Fruit fly (Drosophila melanogaster) ovary, adult (tissue): ENCODE results near the gene Mpc1.

Experiments used
- CG17801 ChIP-seq: fragments of 200-800 bp; optimal IDR thresholded peaks from 2 replicates; lab custom pipeline; 2019; ENCODE audit warnings: missing biosample characterization, mild to moderate bottlenecking, missing genetic modification characterization, moderate library complexity; ENCODE audit not compliant: partially characterized antibody

The Mpc1 gene

DNA sequence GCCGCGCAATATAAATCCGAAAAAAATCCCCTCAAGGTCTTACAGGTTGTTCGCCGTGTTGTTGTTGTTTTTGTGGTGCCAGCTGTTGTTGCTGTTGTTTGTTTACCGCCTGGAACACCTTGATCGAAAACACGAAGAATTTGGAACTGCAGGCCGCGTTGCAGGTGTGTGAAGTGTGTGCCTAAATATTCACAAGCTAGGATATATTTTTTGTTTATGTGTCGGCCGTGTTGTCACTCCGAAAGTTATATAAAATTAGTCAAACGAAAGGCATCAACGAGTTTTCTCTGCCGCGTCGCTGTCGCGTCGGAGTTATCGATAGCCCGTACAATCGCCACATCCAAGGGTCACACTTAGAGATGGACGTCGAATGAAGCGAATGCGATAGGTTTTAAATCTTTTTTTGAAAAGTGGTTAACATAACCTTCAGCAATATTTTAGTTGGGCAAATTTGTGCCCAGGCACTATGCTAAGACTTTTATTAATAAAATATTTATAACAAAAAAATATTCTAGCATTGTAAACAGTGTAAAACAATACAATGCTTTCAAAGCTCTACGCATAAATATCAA is at the start of gene Mpc1:
TSS of gene Mpc1 (minus strand) at position 314 of the 572 bp plus-strand sequence.
- peak; percentile 40 for TF ChIP-seq CG17801 (GFP tag; lab: Kevin White, UChicago)

DNA sequence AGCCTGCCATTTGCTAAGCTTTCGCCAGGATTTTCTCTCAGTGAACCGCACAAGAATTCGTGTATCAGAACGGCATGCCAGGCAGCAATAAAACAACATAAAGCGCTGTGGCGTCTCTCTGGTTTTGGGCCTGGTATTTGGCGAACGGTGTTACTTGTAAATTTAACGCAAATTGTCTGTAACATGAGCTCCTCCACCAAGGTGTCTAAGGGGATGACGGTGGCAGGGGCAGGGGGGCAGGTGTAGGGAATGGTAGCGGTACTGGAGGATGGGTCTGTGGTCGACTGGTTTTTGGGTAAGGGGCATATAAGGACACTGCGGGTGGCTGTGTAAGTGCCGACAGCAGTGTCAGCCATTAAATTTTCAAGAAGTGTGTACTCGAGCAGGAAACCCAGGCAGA is 36.4 kb upstream of the Mpc1 start:
- no peak for TF ChIP-seq CG17801 (GFP tag; lab: Kevin White, UChicago)

DNA sequence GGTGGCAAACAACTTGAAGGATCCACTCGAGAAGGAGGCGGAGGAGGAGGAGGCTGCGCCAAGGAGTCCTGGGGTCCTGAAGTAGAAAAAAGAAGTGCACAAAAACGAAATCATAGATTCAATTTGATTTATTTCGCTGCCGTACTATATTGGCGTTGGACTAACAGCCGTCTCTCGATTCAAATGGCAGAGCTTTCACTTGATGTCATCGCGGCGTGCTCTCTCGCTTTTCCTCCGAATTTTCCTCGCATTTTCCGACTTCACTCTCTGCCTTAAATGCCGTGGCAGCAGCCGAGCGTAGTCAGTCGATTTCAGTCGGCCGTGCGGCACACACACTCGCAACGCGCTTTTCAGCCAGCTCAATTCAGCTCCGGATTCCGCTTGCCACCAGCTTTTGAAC is 21.4 kb upstream of the Mpc1 start, which contains the start of gene CG43732:
TSS of gene CG43732 (plus strand) at position 301 of the 400 bp plus-strand sequence.
- no peak for TF ChIP-seq CG17801 (GFP tag; lab: Kevin White, UChicago)

DNA sequence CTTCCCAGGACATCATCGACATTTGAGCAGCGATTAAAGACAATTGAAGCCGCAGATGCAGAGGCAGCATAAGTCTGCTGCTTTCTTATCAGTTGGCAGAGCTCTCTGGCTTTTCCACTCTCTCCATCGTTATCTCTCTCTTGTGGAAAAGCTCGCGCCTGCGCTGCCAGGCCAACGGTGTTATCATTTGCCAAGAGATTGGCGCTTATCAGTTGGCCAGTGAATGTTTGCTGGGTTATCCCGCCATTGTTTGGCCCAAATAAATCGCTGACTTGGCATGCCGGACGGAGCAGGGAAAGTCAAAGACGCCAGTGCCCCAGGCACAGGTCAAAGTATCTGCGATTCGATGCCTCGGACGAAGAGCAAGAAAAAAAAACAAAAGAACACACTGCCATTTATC is 20.7 kb upstream of the Mpc1 start:
- TF ChIP-seq CG17801 (GFP tag; lab: Kevin White, UChicago): no peak

DNA sequence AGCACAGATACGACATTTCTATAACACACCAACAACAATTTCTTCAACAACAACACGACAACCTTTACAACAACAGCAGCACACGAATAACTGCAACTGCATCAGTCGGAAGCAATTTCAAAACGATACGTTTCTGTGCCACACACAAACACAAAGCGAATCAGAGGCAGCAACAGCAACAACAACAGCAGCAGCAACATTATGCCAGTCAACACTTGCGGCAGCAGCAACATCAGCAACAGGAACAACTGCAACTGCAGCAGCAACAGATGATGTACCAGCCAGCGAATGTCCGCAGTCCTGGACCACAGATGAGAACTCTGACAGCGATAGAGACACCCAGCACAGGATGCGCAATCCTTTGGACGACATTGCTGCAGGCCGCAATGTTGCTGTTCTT is 18.8 kb upstream of the Mpc1 start:
- TF ChIP-seq CG17801 (GFP tag; lab: Kevin White, UChicago): no peak

DNA sequence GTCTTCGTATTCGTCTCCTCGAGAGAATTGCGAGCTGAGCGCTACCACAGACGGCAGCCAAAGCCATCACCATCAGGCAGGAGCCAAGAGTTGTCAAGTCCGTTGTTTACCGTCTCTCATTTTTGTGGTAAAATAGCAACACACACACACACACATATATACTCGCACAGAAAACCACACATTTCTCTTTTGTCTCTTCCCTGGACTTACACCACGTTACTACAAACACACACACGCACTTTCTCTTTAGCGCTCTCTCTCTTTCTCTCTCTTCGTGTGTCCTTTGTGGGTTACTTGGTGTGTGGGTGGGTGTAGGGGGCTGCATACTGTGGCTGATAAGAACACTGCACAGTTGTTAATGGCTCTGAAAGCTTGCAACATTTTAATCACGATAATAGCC is 3.3 kb upstream of the Mpc1 start:
- TF ChIP-seq CG17801 (GFP tag; lab: Kevin White, UChicago): no peak

DNA sequence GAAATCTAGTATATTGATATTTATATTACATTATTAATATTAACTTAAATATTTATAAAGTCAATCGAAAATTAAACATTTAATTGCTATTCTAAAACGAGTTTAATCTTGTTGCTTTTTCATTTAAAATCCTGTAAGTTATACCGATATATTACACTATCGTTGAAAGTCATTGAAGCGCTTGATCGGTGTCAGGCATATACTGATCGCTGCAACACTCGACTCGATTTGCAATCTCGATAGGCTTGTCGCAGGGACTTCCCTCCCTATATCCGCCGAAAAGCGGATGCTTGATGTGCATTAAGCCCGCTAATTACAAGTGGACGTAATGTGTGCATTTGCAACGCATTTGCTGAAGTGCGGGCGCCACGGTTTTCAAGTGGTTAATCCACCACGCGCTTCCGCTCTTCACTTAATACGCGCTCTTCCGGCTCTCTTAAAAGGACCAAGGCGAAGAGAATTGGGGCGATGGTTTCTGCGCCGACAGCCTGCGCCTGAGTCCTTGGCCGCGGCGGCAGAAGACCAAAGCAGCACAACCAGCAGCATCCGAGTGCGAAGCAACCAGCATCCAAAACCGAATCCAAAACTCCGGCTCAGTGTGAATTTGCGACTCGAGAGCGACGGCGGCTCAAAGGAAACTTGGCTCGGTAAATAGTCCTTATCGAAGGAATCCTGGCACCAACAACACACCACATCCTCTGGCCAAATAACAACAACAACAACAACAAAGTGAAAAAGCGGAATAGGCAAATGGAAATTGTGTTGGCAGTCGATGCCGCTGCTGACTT is 653 bp upstream of the Mpc1 start, which contains the start of gene CG42613:
TSS of gene CG42613 (plus strand) at position 279 of the 788 bp plus-strand sequence.
- no peak for TF ChIP-seq CG17801 (GFP tag; lab: Kevin White, UChicago)

DNA sequence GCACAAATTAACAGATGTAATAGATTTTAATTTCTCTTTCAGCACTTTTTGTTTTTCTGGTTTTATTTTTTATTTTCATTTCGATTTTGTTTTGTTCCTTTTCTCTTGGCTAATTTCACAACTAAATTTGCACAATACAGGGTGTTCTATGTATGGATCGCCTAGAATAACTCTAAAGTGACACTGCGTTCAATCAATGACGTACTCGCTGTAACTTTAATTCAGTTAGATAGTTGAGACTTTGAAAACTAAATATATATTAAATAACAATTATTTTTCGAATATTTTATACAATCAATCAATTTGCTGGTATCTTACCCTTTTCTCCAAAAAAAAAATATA is 3.9 kb downstream of the Mpc1 start:
- TF ChIP-seq CG17801 (GFP tag; lab: Kevin White, UChicago): no peak

DNA sequence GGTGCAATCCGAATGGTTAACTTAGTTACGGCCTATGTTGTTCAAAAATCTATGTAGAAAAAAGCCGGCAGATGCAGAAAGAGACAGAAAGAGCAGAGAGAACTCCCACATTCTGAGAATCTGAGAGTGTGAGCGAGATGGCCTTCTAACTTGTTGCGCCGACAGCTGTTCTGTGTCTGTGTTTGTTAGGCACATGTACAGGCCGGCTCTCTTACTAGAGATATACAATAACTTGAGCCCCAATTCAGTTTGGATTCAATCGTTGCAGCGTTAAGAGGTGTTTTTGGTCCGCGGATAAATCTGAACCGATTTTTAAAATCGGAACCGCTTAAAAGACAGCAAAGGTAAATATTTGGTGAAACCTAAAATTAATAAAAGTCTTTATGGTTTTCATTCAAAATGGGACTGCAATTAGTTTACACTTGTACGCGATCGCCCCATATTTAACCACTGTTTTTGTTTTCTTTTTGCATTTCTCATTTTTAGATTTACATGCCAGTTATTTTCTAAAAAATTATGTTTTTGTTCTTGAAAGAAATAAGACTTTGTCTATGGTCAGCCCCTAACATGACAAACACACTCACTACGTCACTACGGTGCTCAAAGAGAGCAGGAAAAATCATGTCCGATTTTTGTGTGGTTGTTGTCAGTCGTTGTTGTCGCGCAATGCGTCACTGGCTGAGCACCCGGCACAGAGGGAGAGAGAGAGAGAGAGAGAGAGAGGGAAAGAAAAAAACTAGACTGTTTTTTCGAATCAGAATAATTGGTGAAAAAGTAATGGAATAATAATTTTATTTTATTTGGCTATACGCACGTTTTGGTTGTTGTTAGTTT is 4.4 kb downstream of the Mpc1 start:
- TF ChIP-seq CG17801 (GFP tag; lab: Kevin White, UChicago): peak; percentile 14

DNA sequence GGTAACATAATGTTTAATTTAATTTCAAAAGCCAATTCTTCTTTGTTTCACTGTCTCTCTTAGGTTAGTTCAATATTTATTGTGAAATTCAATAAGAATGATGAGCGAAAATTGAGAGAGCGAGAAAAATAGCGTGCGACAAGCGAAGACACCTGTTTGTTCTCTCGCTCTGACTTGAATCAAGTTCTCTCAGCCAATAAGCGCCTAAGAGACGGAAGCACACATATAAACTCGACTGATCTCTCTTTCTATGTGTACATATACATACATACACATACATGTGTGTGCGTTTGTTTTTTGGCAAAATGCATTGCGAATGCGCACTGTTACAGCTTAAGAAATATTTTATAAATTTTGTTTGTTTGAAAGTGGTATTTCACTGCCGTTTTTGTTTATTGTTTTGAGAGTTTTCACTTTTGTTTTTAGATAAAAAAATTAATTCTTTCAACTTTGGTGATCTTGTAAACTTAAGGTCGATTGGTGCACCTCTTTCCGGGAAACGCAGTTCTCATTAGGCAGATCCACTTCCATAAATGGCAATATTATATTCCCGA is 5.2 kb downstream of the Mpc1 start:
- no peak for TF ChIP-seq CG17801 (GFP tag; lab: Kevin White, UChicago)

DNA sequence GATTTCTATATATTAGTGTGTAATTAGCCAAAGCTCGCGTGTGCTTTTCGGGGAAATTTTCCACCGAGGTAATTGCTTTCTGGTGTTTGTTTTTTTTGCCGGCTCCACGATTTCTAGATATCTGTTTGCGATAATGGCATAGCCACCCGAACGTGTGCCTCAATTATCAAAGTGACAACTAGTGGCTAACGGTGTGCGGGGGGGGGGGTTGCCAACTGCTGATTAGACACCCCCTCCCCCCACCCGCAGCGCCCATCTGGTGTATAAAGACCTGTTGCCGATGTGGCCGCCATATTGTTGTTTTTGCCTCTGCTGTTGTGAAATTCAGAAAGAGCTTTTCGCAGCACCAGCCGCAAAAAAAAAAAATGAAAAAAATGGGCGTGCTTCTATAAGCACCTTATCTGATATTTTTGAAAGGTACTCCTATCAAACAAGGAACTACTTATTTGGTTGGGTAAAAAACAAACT is 9.6 kb downstream of the Mpc1 start:
- TF ChIP-seq CG17801 (GFP tag; lab: Kevin White, UChicago): no peak

DNA sequence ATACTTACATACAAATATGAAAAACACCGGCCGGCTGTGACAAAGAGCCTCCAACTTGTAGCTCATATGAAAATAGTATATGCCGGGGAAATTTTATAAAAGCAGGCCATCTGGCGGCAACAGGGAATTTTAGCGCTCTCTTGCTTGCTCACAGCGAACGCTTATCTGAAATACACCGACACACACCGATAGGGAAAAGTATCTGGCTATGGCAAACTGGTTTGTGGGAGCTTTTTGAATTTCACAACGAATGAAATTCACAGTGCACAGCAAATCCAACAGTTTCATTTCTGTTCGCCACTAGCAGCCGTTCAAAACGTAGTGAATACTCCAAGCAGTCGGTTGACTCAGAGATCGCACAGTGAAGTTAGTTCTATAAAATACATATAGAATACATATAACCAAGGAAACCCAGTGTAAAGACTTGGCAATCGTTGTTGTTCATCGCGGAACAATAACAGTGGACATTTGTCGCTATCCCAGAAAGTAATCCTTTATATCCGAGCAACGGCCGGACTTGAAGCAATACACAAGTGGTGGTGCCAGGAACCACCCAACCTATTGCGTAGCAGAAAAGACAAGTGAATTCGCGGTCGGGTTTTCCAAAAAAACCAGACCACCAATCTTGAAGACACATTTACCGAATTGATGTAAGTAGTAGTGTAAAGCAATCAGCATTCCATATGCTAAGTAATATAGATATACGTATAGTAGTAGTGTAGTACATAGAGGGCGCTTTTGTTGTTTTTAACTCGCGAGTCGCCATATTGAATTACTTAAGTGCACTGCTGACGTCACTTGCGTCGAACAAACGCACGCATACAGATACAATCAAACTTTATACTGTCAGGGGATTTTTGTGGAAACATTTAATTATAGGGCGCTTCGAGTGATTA is 10.2 kb downstream of the Mpc1 start:
- peak; percentile 66 for TF ChIP-seq CG17801 (GFP tag; lab: Kevin White, UChicago)

DNA sequence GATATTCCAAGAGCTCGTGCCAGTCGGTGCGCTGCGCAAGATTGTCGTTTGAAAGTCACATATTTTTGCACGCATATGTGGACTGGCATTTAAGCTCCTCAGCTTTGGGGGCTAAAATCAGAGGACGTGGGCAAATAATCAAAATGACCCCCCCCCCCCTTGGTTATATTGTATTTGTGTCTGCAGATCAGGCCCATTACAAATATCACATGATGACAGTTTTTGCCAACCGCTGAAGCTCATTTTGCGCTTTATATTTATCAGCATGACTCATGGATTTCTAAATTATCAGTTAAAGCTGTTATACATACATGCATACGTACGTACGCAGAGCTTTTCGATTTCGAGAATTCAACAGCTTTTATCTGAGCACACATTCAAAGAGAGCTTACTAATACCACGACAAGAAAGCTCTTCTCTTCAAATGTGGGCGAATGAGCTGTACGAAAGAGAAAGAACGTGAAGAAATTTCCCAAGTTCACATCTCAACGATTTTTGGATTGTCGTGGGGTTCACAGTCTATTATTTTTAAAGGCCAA is 11.7 kb downstream of the Mpc1 start:
- peak; percentile 62 for TF ChIP-seq CG17801 (GFP tag; lab: Kevin White, UChicago)
